Worm (Caenorhabditis elegans) whole organism, young adult: ENCODE measurements around the gene K11E4.6.

ENCODE experiments used
- B0336.3 ChIP-seq: fragments of 200-800 bp; sonication (Bioruptor generic); IDR thresholded peaks from 2 replicates; pipeline ENCODE4 v1.3.6; 2022; ENCODE audit warnings: missing genetic modification characterization, missing compliant biosample characterization
- C06A6.2 ChIP-seq: fragments of 200-800 bp; sonication (Bioruptor generic); conservative IDR thresholded peaks from 2 replicates; pipeline ENCODE4 v1.3.6; 2022; ENCODE audit warnings: missing genetic modification characterization, missing compliant biosample characterization
- D2030.7 ChIP-seq: fragments of 200-800 bp; sonication (Bioruptor generic); IDR thresholded peaks from 2 replicates; pipeline ENCODE4 v1.3.6; 2022; ENCODE audit warnings: missing genetic modification reagents, missing genetic modification characterization, missing compliant biosample characterization
- F33H1.4 ChIP-seq: fragments of 200-800 bp; sonication (Bioruptor generic); IDR thresholded peaks from 2 replicates; pipeline ENCODE4 v1.3.6; 2022; ENCODE audit warnings: missing genetic modification reagents, missing genetic modification characterization, missing compliant biosample characterization
- F37B4.10 ChIP-seq: fragments of 200-800 bp; sonication (Bioruptor generic); IDR thresholded peaks from 2 replicates; pipeline ENCODE4 v1.3.6; 2022; ENCODE audit warnings: missing genetic modification characterization, missing compliant biosample characterization
- F57C9.4 ChIP-seq: sonication (generic microtip); optimal IDR thresholded peaks from 2 replicates; lab custom pipeline; 2017; ENCODE audit warnings: mild to moderate bottlenecking, missing genetic modification characterization, missing compliant biosample characterization
- K12H6.12 ChIP-seq: fragments of 200-800 bp; sonication (Bioruptor generic); optimal IDR thresholded peaks from 2 replicates; lab custom pipeline; 2018; ENCODE audit warnings: mild to moderate bottlenecking, missing genetic modification characterization, missing compliant biosample characterization
- T26A5.8 ChIP-seq: sonication (generic microtip); optimal IDR thresholded peaks from 2 replicates; lab custom pipeline; 2016; ENCODE audit warnings: missing genetic modification characterization, missing compliant biosample characterization
- Y56A3A.18 ChIP-seq: fragments of 200-800 bp; sonication (Bioruptor generic); IDR thresholded peaks from 2 replicates; pipeline ENCODE4 v1.3.6; 2022; ENCODE audit warnings: missing genetic modification reagents, missing genetic modification characterization, missing compliant biosample characterization
- Y67H2A.10 ChIP-seq: fragments of 200-800 bp; sonication (Bioruptor generic); conservative IDR thresholded peaks from 2 replicates; pipeline ENCODE4 v1.3.6; 2022; ENCODE audit warnings: missing genetic modification reagents, missing genetic modification characterization, missing compliant biosample characterization
- atf-7 ChIP-seq: sonication (generic microtip); optimal IDR thresholded peaks from 2 replicates; lab custom pipeline; 2017; ENCODE audit warnings: mild to moderate bottlenecking, missing genetic modification characterization, missing compliant biosample characterization
- athp-1 ChIP-seq: sonication (generic microtip); optimal IDR thresholded peaks from 2 replicates; lab custom pipeline; 2017; ENCODE audit warnings: mild to moderate bottlenecking, missing genetic modification characterization, missing compliant biosample characterization
- attf-5 ChIP-seq: fragments of 200-800 bp; sonication (Bioruptor generic); optimal IDR thresholded peaks from 2 replicates; lab custom pipeline; 2018; ENCODE audit warnings: mild to moderate bottlenecking, missing genetic modification characterization, missing compliant biosample characterization
- ccch-3 ChIP-seq: fragments of 200-800 bp; sonication (Bioruptor generic); optimal IDR thresholded peaks from 2 replicates; lab custom pipeline; 2018; ENCODE audit warnings: mild to moderate bottlenecking, missing genetic modification characterization, missing compliant biosample characterization
- cebp-1 ChIP-seq, 2 experiments: fragments of 200-800 bp in 1 of 2; sonication (Bioruptor generic) in 1 of 2; sonication (generic microtip) in 1 of 2; IDR thresholded peaks in 1 of 2; optimal IDR thresholded peaks in 1 of 2; 2 replicates each; pipeline versions ENCODE4 v1.3.6 to Lab custom; 2017 to 2022; ENCODE audit warnings: missing compliant biosample characterization in 2 of 2, missing genetic modification characterization in 2 of 2, mild to moderate bottlenecking in 1 of 2, missing genetic modification reagents in 1 of 2, moderate library complexity in 1 of 2
- cebp-2 ChIP-seq: fragments of 200-800 bp; sonication (Bioruptor generic); IDR thresholded peaks from 2 replicates; pipeline ENCODE4 v1.3.6; 2022; ENCODE audit warnings: missing genetic modification characterization, missing compliant biosample characterization
- ceh-27 ChIP-seq: fragments of 200-800 bp; sonication (Bioruptor generic); optimal IDR thresholded peaks from 2 replicates; lab custom pipeline; 2018; ENCODE audit warnings: mild to moderate bottlenecking, missing genetic modification characterization, moderate library complexity, missing compliant biosample characterization
- ceh-40 ChIP-seq: fragments of 200-800 bp; sonication (Bioruptor generic); IDR thresholded peaks from 2 replicates; pipeline ENCODE4 v1.3.6; 2022; ENCODE audit warnings: missing genetic modification characterization, missing compliant biosample characterization
- ceh-58 ChIP-seq: fragments of 200-800 bp; sonication (Bioruptor generic); IDR thresholded peaks from 2 replicates; pipeline ENCODE4 v1.3.6; 2022; ENCODE audit warnings: missing genetic modification characterization, missing compliant biosample characterization
- ceh-91 ChIP-seq: fragments of 200-800 bp; sonication (Bioruptor generic); IDR thresholded peaks from 2 replicates; pipeline ENCODE4 v1.3.6; 2022; ENCODE audit warnings: missing genetic modification reagents, missing genetic modification characterization, missing compliant biosample characterization
- chd-7 ChIP-seq: sonication (generic microtip); optimal IDR thresholded peaks from 2 replicates; lab custom pipeline; 2016; ENCODE audit warnings: mild to moderate bottlenecking, missing genetic modification characterization, moderate library complexity, missing compliant biosample characterization
- die-1 ChIP-seq: sonication (generic microtip); optimal IDR thresholded peaks from 2 replicates; lab custom pipeline; 2016; ENCODE audit warnings: missing genotype, mild to moderate bottlenecking, missing genetic modification characterization, missing compliant biosample characterization
- egrh-3 ChIP-seq: fragments of 200-800 bp; sonication (Bioruptor generic); IDR thresholded peaks from 2 replicates; pipeline ENCODE4 v1.3.6; 2022; ENCODE audit warnings: missing genetic modification reagents, missing genetic modification characterization, missing compliant biosample characterization
- ets-4 ChIP-seq: fragments of 200-800 bp; sonication (Bioruptor generic); optimal IDR thresholded peaks from 2 replicates; lab custom pipeline; 2018; ENCODE audit warnings: mild to moderate bottlenecking, missing genetic modification characterization, missing compliant biosample characterization
- him-1 ChIP-seq: sonication (generic microtip); optimal IDR thresholded peaks from 2 replicates; lab custom pipeline; 2016; ENCODE audit warnings: missing genotype, missing genetic modification reagents, missing genetic modification characterization, missing compliant biosample characterization
- hmg-20 ChIP-seq: fragments of 200-800 bp; sonication (Bioruptor generic); IDR thresholded peaks from 2 replicates; pipeline ENCODE4 v1.3.6; 2022; ENCODE audit warnings: missing genetic modification reagents, missing genetic modification characterization, missing compliant biosample characterization
- hrde-1 ChIP-seq: sonication (generic microtip); optimal IDR thresholded peaks from 2 replicates; lab custom pipeline; 2016; ENCODE audit warnings: missing genetic modification characterization, mild to moderate bottlenecking, missing compliant biosample characterization, moderate library complexity, missing genotype, missing genetic modification reagents, borderline replicate concordance
- lag-1 ChIP-seq: fragments of 200-800 bp; sonication (Bioruptor generic); IDR thresholded peaks from 2 replicates; pipeline ENCODE4 v1.3.6; 2022; ENCODE audit warnings: missing genetic modification reagents, missing genetic modification characterization, missing compliant biosample characterization
- let-607 ChIP-seq, 2 experiments: fragments of 200-800 bp in 1 of 2; sonication (Bioruptor generic) in 1 of 2; sonication (generic microtip) in 1 of 2; optimal IDR thresholded peaks; 2 replicates each; lab custom pipeline; 2016 to 2018; ENCODE audit warnings: mild to moderate bottlenecking in 2 of 2, missing compliant biosample characterization in 2 of 2, missing genetic modification characterization in 2 of 2, moderate library complexity in 2 of 2, missing genotype in 1 of 2
- lin-26 ChIP-seq: fragments of 200-800 bp; sonication (Bioruptor generic); IDR thresholded peaks from 2 replicates; pipeline ENCODE4 v1.3.6; 2022; ENCODE audit warnings: missing genetic modification reagents, missing genetic modification characterization, missing compliant biosample characterization
- lin-40 ChIP-seq: sonication (generic microtip); optimal IDR thresholded peaks from 2 replicates; lab custom pipeline; 2016; ENCODE audit warnings: missing genetic modification characterization, mild to moderate bottlenecking, missing compliant biosample characterization, missing genotype, missing genetic modification reagents
- lin-54 ChIP-seq: fragments of 200-800 bp; sonication (Bioruptor generic); optimal IDR thresholded peaks from 2 replicates; lab custom pipeline; 2018; ENCODE audit warnings: mild to moderate bottlenecking, missing genetic modification characterization, missing compliant biosample characterization
- madf-10 ChIP-seq: sonication (generic microtip); optimal IDR thresholded peaks from 2 replicates; lab custom pipeline; 2016; ENCODE audit warnings: mild to moderate bottlenecking, missing genetic modification characterization, missing compliant biosample characterization
- madf-3 ChIP-seq: fragments of 200-800 bp; sonication (Bioruptor generic); IDR thresholded peaks from 2 replicates; pipeline ENCODE4 v1.3.6; 2022; ENCODE audit warnings: missing genetic modification reagents, missing genetic modification characterization, missing compliant biosample characterization
- mes-4 ChIP-seq: sonication (generic microtip); optimal IDR thresholded peaks from 2 replicates; lab custom pipeline; 2016; ENCODE audit warnings: missing genotype, missing genetic modification characterization, missing compliant biosample characterization
- nfyb-1 ChIP-seq: fragments of 200-800 bp; sonication (Bioruptor generic); IDR thresholded peaks from 2 replicates; pipeline ENCODE4 v1.3.6; 2022; ENCODE audit warnings: missing genetic modification reagents, missing genetic modification characterization, missing compliant biosample characterization
- nhr-27 ChIP-seq: fragments of 200-800 bp; sonication (Bioruptor generic); optimal IDR thresholded peaks from 2 replicates; lab custom pipeline; 2018; ENCODE audit warnings: mild to moderate bottlenecking, missing genetic modification characterization, moderate library complexity, missing compliant biosample characterization
- pha-4 ChIP-seq: fragments of 150-350 bp; sonication (generic microtip); optimal IDR thresholded peaks from 2 replicates; lab custom pipeline; 2014; ENCODE audit warnings: missing biosample characterization, missing genetic modification reagents, missing genetic modification characterization
- rcor-1 ChIP-seq: fragments of 200-800 bp; sonication (Bioruptor generic); IDR thresholded peaks from 2 replicates; pipeline ENCODE4 v1.3.6; 2022; ENCODE audit warnings: missing genetic modification reagents, missing genetic modification characterization, missing compliant biosample characterization
- snpc-1.1 ChIP-seq: sonication (generic microtip); optimal IDR thresholded peaks from 2 replicates; lab custom pipeline; 2017; ENCODE audit warnings: missing genetic modification characterization, mild to moderate bottlenecking, missing compliant biosample characterization, antibody characterized with exemption, moderate library complexity, missing genotype, missing genetic modification reagents; ENCODE audit not compliant: insufficient read depth
- somi-1 ChIP-seq: fragments of 200-800 bp; sonication (Bioruptor generic); optimal IDR thresholded peaks from 2 replicates; lab custom pipeline; 2018; ENCODE audit warnings: mild to moderate bottlenecking, missing genetic modification characterization, missing compliant biosample characterization
- tbp1 ChIP-seq: fragments of 200-800 bp; sonication (Bioruptor generic); optimal IDR thresholded peaks from 2 replicates; lab custom pipeline; 2018; ENCODE audit warnings: mild to moderate bottlenecking, missing genetic modification characterization, missing compliant biosample characterization
- tlf-1 ChIP-seq: fragments of 200-800 bp; sonication (Bioruptor generic); optimal IDR thresholded peaks from 2 replicates; lab custom pipeline; 2018; ENCODE audit warnings: mild to moderate bottlenecking, missing genetic modification characterization, missing compliant biosample characterization
- unc-130 ChIP-seq: sonication (generic microtip); optimal IDR thresholded peaks from 2 replicates; lab custom pipeline; 2016; ENCODE audit warnings: missing genetic modification reagents, missing genetic modification characterization, missing compliant biosample characterization
- unc-62 ChIP-seq: fragments of 150-350 bp; optimal IDR thresholded peaks from 2 replicates; lab custom pipeline; 2014; ENCODE audit warnings: missing biosample characterization, missing genetic modification reagents, missing genetic modification characterization
- xnd-1 ChIP-seq: sonication (generic microtip); optimal IDR thresholded peaks from 2 replicates; lab custom pipeline; 2016; ENCODE audit warnings: missing genotype, missing genetic modification reagents, missing genetic modification characterization, missing compliant biosample characterization
- zim-3 ChIP-seq: sonication (generic microtip); optimal IDR thresholded peaks from 2 replicates; lab custom pipeline; 2017; ENCODE audit warnings: mild to moderate bottlenecking, missing genetic modification characterization, moderate library complexity, missing compliant biosample characterization
- ztf-18 ChIP-seq: sonication (generic microtip); optimal IDR thresholded peaks from 2 replicates; lab custom pipeline; 2016; ENCODE audit warnings: missing genotype, mild to moderate bottlenecking, missing genetic modification characterization, missing compliant biosample characterization

K11E4.6 gene

ce11 chrX:13739125-13739820 lies 14.8 kb downstream of the K11E4.6 start (continued):
- TF ChIP-seq snpc-1.1 (no peak), nhr-27 (tag; lab: Kevin White, UChicago) (no peak), F37B4.10 (GFP tag; lab: Robert Waterston, UW) (no peak), D2030.7 (GFP tag; lab: Robert Waterston, UW) (no peak), F33H1.4 (GFP tag; lab: Robert Waterston, UW) (no peak), K12H6.12 (tag; lab: Kevin White, UChicago) (peak; percentile 71), egrh-3 (GFP tag; lab: Robert Waterston, UW) (peak; percentile 68; the same call in 1 of the 2 replicates), ceh-91 (GFP tag; lab: Robert Waterston, UW) (no peak), lin-40 (tag; lab: Kevin White, UChicago) (peak; percentile 20), Y56A3A.18 (GFP tag; lab: Robert Waterston, UW) (no peak), atf-7 (tag; lab: Kevin White, UChicago) (no peak), B0336.3 (no peak), T26A5.8 (tag; lab: Kevin White, UChicago) (no peak), tlf-1 (GFP tag; lab: Kevin White, UChicago) (no peak), lag-1 (no peak), pha-4 (no peak), cebp-1 (GFP tag; IDR thresholded peaks at IDR 0.05; lab: Robert Waterston, UW) (no peak), cebp-1 (tag; optimal IDR thresholded peaks at IDR 0.05; lab: Kevin White, UChicago) (peak; percentile 59), tbp1 (no peak), C06A6.2 (GFP tag; lab: Robert Waterston, UW) (no peak), ztf-18 (tag; lab: Kevin White, UChicago) (no peak), unc-130 (GFP tag; lab: Kevin White, UChicago) (no peak), nfyb-1 (GFP tag; lab: Robert Waterston, UW) (no peak), lin-26 (GFP tag; lab: Robert Waterston, UW) (no peak), ceh-40 (GFP tag; lab: Robert Waterston, UW) (no peak), lin-54 (no peak), Y67H2A.10 (no peak), him-1 (tag; lab: Kevin White, UChicago) (no peak), athp-1 (tag; lab: Kevin White, UChicago) (no peak), hmg-20 (GFP tag; lab: Robert Waterston, UW) (no peak), F57C9.4 (tag; lab: Kevin White, UChicago) (no peak), attf-5 (GFP tag; lab: Kevin White, UChicago) (no peak), ceh-27 (GFP tag; lab: Kevin White, UChicago) (peak; percentile 18), hrde-1 (no peak), rcor-1 (GFP tag; lab: Robert Waterston, UW) (no peak), madf-10 (tag; lab: Kevin White, UChicago) (no peak), ceh-58 (GFP tag; lab: Robert Waterston, UW) (no peak), die-1 (tag; lab: Kevin White, UChicago) (no peak), chd-7 (tag; lab: Kevin White, UChicago) (peak; percentile 49), zim-3 (no peak), unc-62 (no peak), let-607 (tag; optimal IDR thresholded peaks at IDR 0.05; lab: Kevin White, UChicago) (no peak), madf-3 (GFP tag; lab: Robert Waterston, UW) (no peak), ets-4 (GFP tag; lab: Kevin White, UChicago) (no peak), xnd-1 (tag; lab: Kevin White, UChicago) (no peak), mes-4 (tag; lab: Kevin White, UChicago) (no peak), cebp-2 (GFP tag; lab: Robert Waterston, UW) (no peak), ccch-3 (no peak), somi-1 (GFP tag; lab: Kevin White, UChicago) (peak; percentile 33)
